Worm (Caenorhabditis elegans) whole organism, L2 larva: ENCODE measurements around the gene Y55F3BL.6.

Experiments
- R02D3.7 ChIP-seq: fragments of 150-350 bp; optimal IDR thresholded peaks from 2 replicates; lab custom pipeline; 2014; ENCODE audit warnings: missing biosample characterization, missing genetic modification characterization
- ceh-16 ChIP-seq: fragments of 150-350 bp; optimal IDR thresholded peaks from 2 replicates; lab custom pipeline; 2014; ENCODE audit warnings: missing biosample characterization, missing genetic modification characterization
- fos-1 ChIP-seq: fragments of 150-350 bp; optimal IDR thresholded peaks from 2 replicates; lab custom pipeline; 2014; ENCODE audit warnings: missing biosample characterization, missing genetic modification characterization
- lin-13 ChIP-seq: fragments of 150-350 bp; optimal IDR thresholded peaks from 2 replicates; lab custom pipeline; 2014; ENCODE audit warnings: missing biosample characterization, missing genetic modification reagents, missing genetic modification characterization
- lin-39 ChIP-seq: fragments of 150-350 bp; optimal IDR thresholded peaks from 2 replicates; lab custom pipeline; 2014; ENCODE audit warnings: missing biosample characterization, missing genetic modification reagents, missing genetic modification characterization
- mab-5 ChIP-seq: fragments of 150-350 bp; optimal IDR thresholded peaks from 2 replicates; lab custom pipeline; 2014; ENCODE audit warnings: missing biosample characterization, missing genetic modification characterization
- mbf-1 ChIP-seq: sonication (generic microtip); optimal IDR thresholded peaks from 2 replicates; lab custom pipeline; 2017; ENCODE audit warnings: missing biosample characterization, missing genetic modification characterization
- mdl-1 ChIP-seq, 2 experiments: fragments of 150-350 bp in 1 of 2; sonication (generic microtip) in 1 of 2; optimal IDR thresholded peaks; 2 replicates each; lab custom pipeline; 2017; ENCODE audit warnings: missing biosample characterization in 2 of 2, missing genetic modification characterization in 2 of 2
- nhr-12 ChIP-seq: fragments of 150-350 bp; optimal IDR thresholded peaks from 2 replicates; lab custom pipeline; 2014; ENCODE audit warnings: missing biosample characterization, missing genetic modification characterization
- nhr-237 ChIP-seq: fragments of 150-350 bp; optimal IDR thresholded peaks from 2 replicates; lab custom pipeline; 2014; ENCODE audit warnings: missing biosample characterization, missing genetic modification characterization
- nhr-6 ChIP-seq: fragments of 150-350 bp; optimal IDR thresholded peaks from 2 replicates; lab custom pipeline; 2014; ENCODE audit warnings: missing biosample characterization, missing genetic modification characterization
- zag-1 ChIP-seq: fragments of 150-350 bp; optimal IDR thresholded peaks from 2 replicates; lab custom pipeline; 2014; ENCODE audit warnings: missing biosample characterization, missing genetic modification characterization

DNA sequence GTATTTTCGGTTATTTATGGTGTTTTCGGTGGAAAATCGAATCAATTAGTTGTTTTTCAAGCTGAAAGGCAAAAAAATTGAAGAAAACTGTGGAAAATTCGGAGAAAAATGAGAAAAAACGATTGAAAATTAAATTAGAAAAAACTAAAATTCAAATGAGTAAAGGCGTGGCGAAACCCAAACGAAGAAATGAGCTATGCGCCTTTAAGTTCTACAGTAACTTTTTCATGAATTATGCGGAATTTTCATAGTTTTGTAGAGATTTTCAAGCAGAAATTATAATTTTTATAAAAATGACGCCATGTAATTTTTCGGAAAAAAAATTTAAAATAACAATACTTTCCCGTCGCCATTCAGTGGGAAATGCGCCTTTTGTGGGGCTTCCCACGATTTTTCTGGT lies 22.8 kb upstream of the Y55F3BL.6 start:
- TF ChIP-seq lin-39 (tag; lab: Kevin White, UChicago) (no peak), ceh-16 (tag; lab: Kevin White, UChicago) (no peak), mdl-1 (tag; optimal IDR thresholded peaks at IDR 0.05; lab: Kevin White, UChicago) (no peak), nhr-12 (tag; lab: Kevin White, UChicago) (no peak), mbf-1 (no peak), lin-13 (GFP tag; lab: Kevin White, UChicago) (no peak), nhr-6 (tag; lab: Kevin White, UChicago) (no peak), fos-1 (tag; lab: Kevin White, UChicago) (no peak), nhr-237 (tag; lab: Kevin White, UChicago) (no peak), R02D3.7 (tag; lab: Kevin White, UChicago) (no peak), zag-1 (tag; lab: Kevin White, UChicago) (no peak), mab-5 (tag; lab: Kevin White, UChicago) (no peak)
